Worm (Caenorhabditis elegans) whole organism, young adult: ENCODE measurements around the gene tsp-14.

Source experiments
- B0035.1 ChIP-seq: sonication (generic microtip); optimal IDR thresholded peaks from 2 replicates; lab custom pipeline; 2016; ENCODE audit warnings: missing genetic modification characterization, mild to moderate bottlenecking, missing compliant biosample characterization, missing genotype, missing genetic modification reagents
- F37B4.10 ChIP-seq: fragments of 200-800 bp; sonication (Bioruptor generic); IDR thresholded peaks from 2 replicates; pipeline ENCODE4 v1.3.6; 2022; ENCODE audit warnings: missing genetic modification characterization, missing compliant biosample characterization
- F39B2.1 ChIP-seq: fragments of 200-800 bp; sonication (Bioruptor generic); IDR thresholded peaks from 2 replicates; pipeline ENCODE4 v1.3.6; 2022; ENCODE audit warnings: missing genetic modification reagents, missing genetic modification characterization, missing compliant biosample characterization
- F52B5.7 ChIP-seq: sonication (generic microtip); optimal IDR thresholded peaks from 2 replicates; lab custom pipeline; 2016; ENCODE audit warnings: mild to moderate bottlenecking, missing genetic modification characterization, missing compliant biosample characterization
- F57A8.1 ChIP-seq: fragments of 200-800 bp; sonication (Bioruptor generic); optimal IDR thresholded peaks from 2 replicates; lab custom pipeline; 2018; ENCODE audit warnings: mild to moderate bottlenecking, missing genetic modification characterization, moderate library complexity, missing compliant biosample characterization
- F57C9.4 ChIP-seq: sonication (generic microtip); optimal IDR thresholded peaks from 2 replicates; lab custom pipeline; 2017; ENCODE audit warnings: mild to moderate bottlenecking, missing genetic modification characterization, missing compliant biosample characterization
- K12H6.12 ChIP-seq: fragments of 200-800 bp; sonication (Bioruptor generic); optimal IDR thresholded peaks from 2 replicates; lab custom pipeline; 2018; ENCODE audit warnings: mild to moderate bottlenecking, missing genetic modification characterization, missing compliant biosample characterization
- T26A5.8 ChIP-seq: sonication (generic microtip); optimal IDR thresholded peaks from 2 replicates; lab custom pipeline; 2016; ENCODE audit warnings: missing genetic modification characterization, missing compliant biosample characterization
- Y56A3A.18 ChIP-seq: fragments of 200-800 bp; sonication (Bioruptor generic); IDR thresholded peaks from 2 replicates; pipeline ENCODE4 v1.3.6; 2022; ENCODE audit warnings: missing genetic modification reagents, missing genetic modification characterization, missing compliant biosample characterization
- Y95B8A.8 ChIP-seq: fragments of 200-800 bp; sonication (Bioruptor generic); IDR thresholded peaks from 2 replicates; pipeline ENCODE4 v1.3.6; 2022; ENCODE audit warnings: missing genetic modification reagents, missing genetic modification characterization, missing compliant biosample characterization
- ZK185.1 ChIP-seq: sonication (generic microtip); optimal IDR thresholded peaks from 2 replicates; lab custom pipeline; 2016; ENCODE audit warnings: mild to moderate bottlenecking, missing genetic modification characterization, missing compliant biosample characterization; ENCODE audit not compliant: poor library complexity, severe bottlenecking
- akir-1 ChIP-seq: fragments of 200-800 bp; sonication (Bioruptor generic); optimal IDR thresholded peaks from 2 replicates; lab custom pipeline; 2018; ENCODE audit warnings: mild to moderate bottlenecking, missing genetic modification characterization, moderate library complexity, missing compliant biosample characterization
- ama-1 ChIP-seq, 3 experiments: fragments of 150-350 bp in 1 of 3; sonication (generic microtip) in 2 of 3; optimal IDR thresholded peaks; 2 replicates each; lab custom pipeline; 2014 to 2018; ENCODE audit warnings: missing biosample characterization in 2 of 3, missing genetic modification characterization in 2 of 3, missing genetic modification reagents in 2 of 3
- aptf-3 ChIP-seq: fragments of 200-800 bp; sonication (Bioruptor generic); IDR thresholded peaks from 2 replicates; pipeline ENCODE4 v1.3.6; 2022; ENCODE audit warnings: missing genetic modification characterization, missing compliant biosample characterization
- athp-1 ChIP-seq: sonication (generic microtip); optimal IDR thresholded peaks from 2 replicates; lab custom pipeline; 2017; ENCODE audit warnings: mild to moderate bottlenecking, missing genetic modification characterization, missing compliant biosample characterization
- attf-5 ChIP-seq: fragments of 200-800 bp; sonication (Bioruptor generic); optimal IDR thresholded peaks from 2 replicates; lab custom pipeline; 2018; ENCODE audit warnings: mild to moderate bottlenecking, missing genetic modification characterization, missing compliant biosample characterization
- attf-6 ChIP-seq: fragments of 200-800 bp; sonication (Bioruptor generic); IDR thresholded peaks from 2 replicates; pipeline ENCODE4 v1.3.6; 2022; ENCODE audit warnings: missing genetic modification reagents, missing genetic modification characterization, missing compliant biosample characterization
- cebp-1 ChIP-seq, 2 experiments: fragments of 200-800 bp in 1 of 2; sonication (Bioruptor generic) in 1 of 2; sonication (generic microtip) in 1 of 2; IDR thresholded peaks in 1 of 2; optimal IDR thresholded peaks in 1 of 2; 2 replicates each; pipeline versions ENCODE4 v1.3.6 to Lab custom; 2017 to 2022; ENCODE audit warnings: missing compliant biosample characterization in 2 of 2, missing genetic modification characterization in 2 of 2, mild to moderate bottlenecking in 1 of 2, missing genetic modification reagents in 1 of 2, moderate library complexity in 1 of 2
- cebp-2 ChIP-seq: fragments of 200-800 bp; sonication (Bioruptor generic); IDR thresholded peaks from 2 replicates; pipeline ENCODE4 v1.3.6; 2022; ENCODE audit warnings: missing genetic modification characterization, missing compliant biosample characterization
- ceh-27 ChIP-seq: fragments of 200-800 bp; sonication (Bioruptor generic); optimal IDR thresholded peaks from 2 replicates; lab custom pipeline; 2018; ENCODE audit warnings: mild to moderate bottlenecking, missing genetic modification characterization, moderate library complexity, missing compliant biosample characterization
- ceh-79 ChIP-seq: sonication (generic microtip); optimal IDR thresholded peaks from 2 replicates; lab custom pipeline; 2017; ENCODE audit warnings: mild to moderate bottlenecking, missing genetic modification characterization, missing compliant biosample characterization
- ceh-91 ChIP-seq: fragments of 200-800 bp; sonication (Bioruptor generic); IDR thresholded peaks from 2 replicates; pipeline ENCODE4 v1.3.6; 2022; ENCODE audit warnings: missing genetic modification reagents, missing genetic modification characterization, missing compliant biosample characterization
- chd-7 ChIP-seq: sonication (generic microtip); optimal IDR thresholded peaks from 2 replicates; lab custom pipeline; 2016; ENCODE audit warnings: mild to moderate bottlenecking, missing genetic modification characterization, moderate library complexity, missing compliant biosample characterization
- dpl-1 ChIP-seq: fragments of 150-350 bp; optimal IDR thresholded peaks from 2 replicates; lab custom pipeline; 2014; ENCODE audit warnings: missing biosample characterization, missing genetic modification reagents, missing genetic modification characterization
- egl-18 ChIP-seq: fragments of 200-800 bp; sonication (Bioruptor generic); IDR thresholded peaks from 2 replicates; pipeline ENCODE4 v1.3.6; 2022; ENCODE audit warnings: missing genetic modification reagents, missing genetic modification characterization, missing compliant biosample characterization
- gei-17 ChIP-seq: fragments of 200-800 bp; sonication (Bioruptor generic); optimal IDR thresholded peaks from 2 replicates; lab custom pipeline; 2018; ENCODE audit warnings: mild to moderate bottlenecking, missing genetic modification characterization, missing compliant biosample characterization
- hlh-26 ChIP-seq: fragments of 200-800 bp; sonication (Bioruptor generic); conservative IDR thresholded peaks from 2 replicates; pipeline ENCODE4 v1.3.6; 2022; ENCODE audit warnings: missing genetic modification reagents, missing genetic modification characterization, missing compliant biosample characterization
- hmg-1.2 ChIP-seq: fragments of 200-800 bp; sonication (Bioruptor generic); IDR thresholded peaks from 2 replicates; pipeline ENCODE4 v1.3.6; 2022; ENCODE audit warnings: missing genetic modification reagents, missing genetic modification characterization, missing compliant biosample characterization
- hmg-20 ChIP-seq: fragments of 200-800 bp; sonication (Bioruptor generic); IDR thresholded peaks from 2 replicates; pipeline ENCODE4 v1.3.6; 2022; ENCODE audit warnings: missing genetic modification reagents, missing genetic modification characterization, missing compliant biosample characterization
- let-607 ChIP-seq, 2 experiments: fragments of 200-800 bp in 1 of 2; sonication (Bioruptor generic) in 1 of 2; sonication (generic microtip) in 1 of 2; optimal IDR thresholded peaks; 2 replicates each; lab custom pipeline; 2016 to 2018; ENCODE audit warnings: mild to moderate bottlenecking in 2 of 2, missing compliant biosample characterization in 2 of 2, missing genetic modification characterization in 2 of 2, moderate library complexity in 2 of 2, missing genotype in 1 of 2
- lin-35 ChIP-seq, 3 experiments: fragments of 150-350 bp in 2 of 3; sonication (generic microtip) in 1 of 3; optimal IDR thresholded peaks; 2 replicates each; lab custom pipeline; 2014 to 2018; ENCODE audit warnings: missing biosample characterization in 3 of 3, missing genetic modification characterization in 3 of 3, missing genetic modification reagents in 3 of 3
- lin-40 ChIP-seq: sonication (generic microtip); optimal IDR thresholded peaks from 2 replicates; lab custom pipeline; 2016; ENCODE audit warnings: missing genetic modification characterization, mild to moderate bottlenecking, missing compliant biosample characterization, missing genotype, missing genetic modification reagents
- lin-54 ChIP-seq: fragments of 200-800 bp; sonication (Bioruptor generic); optimal IDR thresholded peaks from 2 replicates; lab custom pipeline; 2018; ENCODE audit warnings: mild to moderate bottlenecking, missing genetic modification characterization, missing compliant biosample characterization
- lsy-27 ChIP-seq: sonication (generic microtip); optimal IDR thresholded peaks from 2 replicates; lab custom pipeline; 2017; ENCODE audit warnings: missing genetic modification characterization, mild to moderate bottlenecking, missing compliant biosample characterization, antibody characterized with exemption, missing genotype, borderline replicate concordance; ENCODE audit not compliant: insufficient read depth
- madf-8 ChIP-seq: fragments of 200-800 bp; sonication (Bioruptor generic); conservative IDR thresholded peaks from 2 replicates; pipeline ENCODE4 v1.3.6; 2022; ENCODE audit warnings: missing genetic modification reagents, missing genetic modification characterization, missing compliant biosample characterization
- mcd-1 ChIP-seq: fragments of 200-800 bp; sonication (Bioruptor generic); IDR thresholded peaks from 2 replicates; pipeline ENCODE4 v1.3.6; 2022; ENCODE audit warnings: missing genetic modification reagents, missing genetic modification characterization, missing compliant biosample characterization
- nfyb-1 ChIP-seq: fragments of 200-800 bp; sonication (Bioruptor generic); IDR thresholded peaks from 2 replicates; pipeline ENCODE4 v1.3.6; 2022; ENCODE audit warnings: missing genetic modification reagents, missing genetic modification characterization, missing compliant biosample characterization
- nhr-80 ChIP-seq: sonication (generic microtip); optimal IDR thresholded peaks from 2 replicates; lab custom pipeline; 2016; ENCODE audit warnings: missing genetic modification characterization, missing compliant biosample characterization
- pha-4 ChIP-seq: fragments of 150-350 bp; sonication (generic microtip); optimal IDR thresholded peaks from 2 replicates; lab custom pipeline; 2014; ENCODE audit warnings: missing biosample characterization, missing genetic modification reagents, missing genetic modification characterization
- rcor-1 ChIP-seq: fragments of 200-800 bp; sonication (Bioruptor generic); IDR thresholded peaks from 2 replicates; pipeline ENCODE4 v1.3.6; 2022; ENCODE audit warnings: missing genetic modification reagents, missing genetic modification characterization, missing compliant biosample characterization
- sea-2 ChIP-seq: fragments of 200-800 bp; sonication (Bioruptor generic); IDR thresholded peaks from 2 replicates; pipeline ENCODE4 v1.3.6; 2022; ENCODE audit warnings: missing genetic modification characterization, missing compliant biosample characterization
- snpc-1.3 ChIP-seq: sonication (generic microtip); optimal IDR thresholded peaks from 2 replicates; lab custom pipeline; 2017; ENCODE audit warnings: missing genetic modification characterization, mild to moderate bottlenecking, missing compliant biosample characterization, antibody characterized with exemption, moderate library complexity, missing genotype, missing genetic modification reagents; ENCODE audit not compliant: insufficient read depth
- snpc-3.4 ChIP-seq: sonication (generic microtip); optimal IDR thresholded peaks from 2 replicates; lab custom pipeline; 2017; ENCODE audit warnings: missing genetic modification characterization, mild to moderate bottlenecking, missing compliant biosample characterization, antibody characterized with exemption, moderate library complexity, missing genotype, missing genetic modification reagents
- tbp1 ChIP-seq: fragments of 200-800 bp; sonication (Bioruptor generic); optimal IDR thresholded peaks from 2 replicates; lab custom pipeline; 2018; ENCODE audit warnings: mild to moderate bottlenecking, missing genetic modification characterization, missing compliant biosample characterization
- zfh-2 ChIP-seq: fragments of 200-800 bp; sonication (Bioruptor generic); conservative IDR thresholded peaks from 2 replicates; pipeline ENCODE4 v1.3.6; 2022; ENCODE audit warnings: missing genetic modification reagents, missing genetic modification characterization, missing compliant biosample characterization
- ztf-26 ChIP-seq: sonication (generic microtip); optimal IDR thresholded peaks from 2 replicates; lab custom pipeline; 2017; ENCODE audit warnings: missing genetic modification characterization, missing compliant biosample characterization
- ztf-28 ChIP-seq: fragments of 200-800 bp; sonication (Bioruptor generic); IDR thresholded peaks from 2 replicates; pipeline ENCODE4 v1.3.6; 2022; ENCODE audit warnings: missing genetic modification reagents, missing genetic modification characterization, missing compliant biosample characterization
- ztf-3 ChIP-seq: fragments of 200-800 bp; sonication (Bioruptor generic); optimal IDR thresholded peaks from 2 replicates; lab custom pipeline; 2018; ENCODE audit warnings: mild to moderate bottlenecking, missing genetic modification characterization, missing compliant biosample characterization

tsp-14 gene

DNA sequence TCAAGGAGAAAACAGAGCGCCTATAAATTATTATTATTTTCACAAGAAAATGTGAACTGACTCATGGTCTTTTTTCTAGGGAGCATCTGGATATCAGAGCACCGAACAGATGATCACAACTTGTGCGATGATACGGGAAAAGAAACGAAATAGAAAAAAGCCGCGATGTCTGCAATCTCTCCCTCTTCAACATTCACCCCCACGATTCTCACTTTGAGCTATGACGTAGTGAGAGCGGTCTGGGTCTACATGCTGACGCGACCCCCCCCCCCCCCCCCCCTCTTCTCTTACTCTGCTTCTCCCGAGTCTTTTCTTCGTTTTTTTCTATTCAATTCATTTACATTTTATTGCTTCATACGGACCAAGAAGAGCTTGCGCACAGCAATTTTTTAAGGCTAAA lies 22.9 kb upstream of the tsp-14 start:
- peak; percentile 97 for TF ChIP-seq zfh-2 (GFP tag; lab: Robert Waterston, UW)
- TF ChIP-seq K12H6.12 (tag; lab: Kevin White, UChicago) = peak; percentile 69
- no peak for TF ChIP-seq F57A8.1 (GFP tag; lab: Kevin White, UChicago)
- no peak for TF ChIP-seq F57C9.4 (tag; lab: Kevin White, UChicago)
- TF ChIP-seq Y95B8A.8 (GFP tag; lab: Robert Waterston, UW) = no peak
- no peak for TF ChIP-seq F52B5.7
- TF ChIP-seq madf-8 (GFP tag; lab: Robert Waterston, UW) = no peak
- TF ChIP-seq attf-6 (GFP tag; lab: Robert Waterston, UW) = no peak
- TF ChIP-seq dpl-1 = no peak
- no peak for TF ChIP-seq F37B4.10
- no peak for TF ChIP-seq hlh-26
- TF ChIP-seq ama-1 (optimal IDR thresholded peaks at IDR 0.05; lab: Kevin White, UChicago) = no peak
- TF ChIP-seq ama-1 (GFP tag; optimal IDR thresholded peaks at IDR 0.05; lab: Kevin White, UChicago) = no peak
- no peak for TF ChIP-seq let-607 (tag; optimal IDR thresholded peaks at IDR 0.05; lab: Kevin White, UChicago)
- TF ChIP-seq lsy-27 = no peak
- no peak for TF ChIP-seq gei-17 (GFP tag; lab: Kevin White, UChicago)
- TF ChIP-seq hmg-1.2 (GFP tag; lab: Robert Waterston, UW) = peak; percentile 42; the same call in 1 of the 2 replicates
- TF ChIP-seq egl-18 (GFP tag; lab: Robert Waterston, UW) = no peak
- TF ChIP-seq ztf-3 = no peak
- no peak for TF ChIP-seq akir-1 (GFP tag; lab: Kevin White, UChicago)
- TF ChIP-seq lin-54 (GFP tag; lab: Kevin White, UChicago) = no peak
- TF ChIP-seq B0035.1 (tag; lab: Kevin White, UChicago) = no peak
- TF ChIP-seq nhr-80 (tag; lab: Kevin White, UChicago) = no peak
- TF ChIP-seq Y56A3A.18 (GFP tag; lab: Robert Waterston, UW) = no peak
- TF ChIP-seq ztf-26 (tag; lab: Kevin White, UChicago) = no peak
- TF ChIP-seq ceh-91 = no peak
- TF ChIP-seq tbp1 = no peak
- TF ChIP-seq rcor-1 (GFP tag; lab: Robert Waterston, UW) = no peak
- no peak for TF ChIP-seq ZK185.1 (tag; lab: Kevin White, UChicago)
- no peak for TF ChIP-seq snpc-1.3 (tag; lab: Kevin White, UChicago)
- TF ChIP-seq snpc-3.4 (tag; lab: Kevin White, UChicago) = no peak
- no peak for TF ChIP-seq ceh-79 (tag; lab: Kevin White, UChicago)
- TF ChIP-seq ceh-27 (GFP tag; lab: Kevin White, UChicago) = peak; percentile 38
- no peak for TF ChIP-seq sea-2
- peak; percentile 43 for TF ChIP-seq chd-7 (tag; lab: Kevin White, UChicago)
- TF ChIP-seq nfyb-1 = 0 out of 2 replicates have a peak, but pooled peaks have one; percentile 9
- TF ChIP-seq ztf-28 (GFP tag; lab: Robert Waterston, UW) = no peak
- TF ChIP-seq pha-4 (tag; lab: Kevin White, UChicago) = no peak
- no peak for TF ChIP-seq lin-35 (GFP tag; optimal IDR thresholded peaks at IDR 0.05; lab: Kevin White, UChicago)
- 0 out of 2 replicates have a peak, but pooled peaks have one; percentile 23 for TF ChIP-seq mcd-1 (GFP tag; lab: Robert Waterston, UW)
- TF ChIP-seq athp-1 (tag; lab: Kevin White, UChicago) = no peak
- TF ChIP-seq hmg-20 (GFP tag; lab: Robert Waterston, UW) = no peak
- TF ChIP-seq cebp-1 (GFP tag; IDR thresholded peaks at IDR 0.05; lab: Robert Waterston, UW) = no peak
- peak; percentile 55 for TF ChIP-seq cebp-1 (tag; optimal IDR thresholded peaks at IDR 0.05; lab: Kevin White, UChicago)
- TF ChIP-seq F39B2.1 (GFP tag; lab: Robert Waterston, UW) = no peak
- TF ChIP-seq aptf-3 (GFP tag; lab: Robert Waterston, UW) = no peak
- TF ChIP-seq attf-5 (GFP tag; lab: Kevin White, UChicago) = no peak
- TF ChIP-seq lin-40 (tag; lab: Kevin White, UChicago) = no peak
- no peak for TF ChIP-seq cebp-2 (GFP tag; lab: Robert Waterston, UW)
- TF ChIP-seq T26A5.8 (tag; lab: Kevin White, UChicago) = no peak
